Fruit fly (Drosophila melanogaster) Kc167 (cell line): ENCODE data around the gene CG1161.

ENCODE experiments used
- h ChIP-seq: fragments of >200 bp; optimal IDR thresholded peaks from 3 replicates; lab custom pipeline; 2018; ENCODE audit warnings: missing external identifiers
- insv ChIP-seq: fragments of >200 bp; optimal IDR thresholded peaks from 3 replicates; lab custom pipeline; 2018; ENCODE audit warnings: missing external identifiers
- psq ChIP-seq: fragments of >200 bp; optimal IDR thresholded peaks from 2 replicates; lab custom pipeline; 2017; ENCODE audit warnings: missing external identifiers

DNA sequence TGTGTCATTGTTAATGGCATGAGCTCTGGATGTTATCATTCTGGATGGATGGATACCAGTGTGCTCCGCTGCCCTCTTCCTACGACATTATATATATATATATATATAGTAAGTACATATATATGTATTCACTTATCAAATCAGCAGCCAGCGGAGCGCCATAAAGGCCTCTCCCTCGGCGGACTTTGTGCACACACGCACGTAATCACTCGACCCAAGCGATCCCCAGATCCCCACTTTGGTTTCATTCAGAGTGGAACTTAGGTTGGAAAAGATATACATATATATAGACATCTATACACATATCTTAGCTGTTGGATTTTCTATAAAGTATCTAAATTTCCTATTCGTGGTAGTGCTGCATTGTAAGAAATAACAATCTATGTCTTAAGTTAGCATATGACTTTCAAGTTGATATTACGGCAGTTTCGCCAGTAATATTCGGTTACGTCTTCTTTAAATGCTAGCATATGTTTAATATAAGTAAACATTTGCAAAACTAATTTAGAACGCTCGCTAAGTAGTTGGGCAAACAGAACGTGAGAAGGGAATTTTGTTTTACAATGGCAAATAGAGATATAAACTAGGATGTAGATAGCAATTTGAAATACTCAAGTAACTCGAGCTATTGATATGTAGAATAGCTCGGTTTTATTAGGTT lies 46.6 kb upstream of the CG1161 start:
- TF ChIP-seq psq (lab: Kevin White, UChicago) (no peak), insv (lab: Kevin White, UChicago) (no peak), h (lab: Kevin White, UChicago) (no peak)
